Fruit fly (Drosophila melanogaster) whole organism: ENCODE results near the gene Mettl4.

ENCODE experiments used
- EcR ChIP-seq, 2 experiments: fragments of >200 bp; optimal IDR thresholded peaks; 2 replicates each; lab custom pipeline; 2017; ENCODE audit warnings: missing biosample characterization in 2 of 2, missing genetic modification characterization in 2 of 2, missing genetic modification reagents in 2 of 2
- psq ChIP-seq: fragments of >200 bp; optimal IDR thresholded peaks from 2 replicates; lab custom pipeline; 2017

- no peak for TF ChIP-seq psq (lab: Kevin White, UChicago)
- TF ChIP-seq EcR (GFP tag; optimal IDR thresholded peaks at IDR 0.05; lab: Kevin White, UChicago) = no peak
These were observed 10.9 kb downstream of the Mettl4 start, which contains the start of gene nonA-l for dm6 chr3R:16640005-16640408.
